Worm (Caenorhabditis elegans): Measurements from ENCODE around the gene Y94H6A.7.
A peak's percentile ranks its signal among the peaks of the same experiment; 100 is the strongest.
"Not testable (repeated sequence)": the region's sequence is repeated elsewhere in the genome, so short reads cannot be mapped to it uniquely, and the experiment has no call there.

The Y94H6A.7 gene

ce11 chrIV:2759163-2759562 lies 42.8 kb upstream of the Y94H6A.7 start, which contains the start of gene Y54G2A.38 (continued):
- TF ChIP-seq lin-40 (tag; optimal IDR thresholded peaks at IDR 0.05) (no peak), let-526 (GFP tag; IDR thresholded peaks at IDR 0.05) (no peak), egrh-3 (GFP tag; IDR thresholded peaks at IDR 0.05) (no peak), F57C9.4 (tag; optimal IDR thresholded peaks at IDR 0.05) (no peak), madf-3 (GFP tag; IDR thresholded peaks at IDR 0.05) (no peak), ztf-18 (tag; optimal IDR thresholded peaks at IDR 0.05) (no peak)

- TF ChIP-seq unc-62 (GFP tag; optimal IDR thresholded peaks at IDR 0.05) = no peak
- TF ChIP-seq tbp1 (GFP tag; optimal IDR thresholded peaks at IDR 0.05) = peak; percentile 56
- no peak for TF ChIP-seq D2030.7 (GFP tag; IDR thresholded peaks at IDR 0.05)
- TF ChIP-seq F39B2.1 (GFP tag; IDR thresholded peaks at IDR 0.05) = no peak
- no peak for TF ChIP-seq ztf-25 (GFP tag; IDR thresholded peaks at IDR 0.05)
- no peak for TF ChIP-seq snpc-3.4 (tag; optimal IDR thresholded peaks at IDR 0.05)
- no peak for TF ChIP-seq Y95B8A.8 (GFP tag; IDR thresholded peaks at IDR 0.05)
- no peak for TF ChIP-seq efl-1 (GFP tag; optimal IDR thresholded peaks at IDR 0.05)
- no peak for TF ChIP-seq C17E4.6 (GFP tag; IDR thresholded peaks at IDR 0.05)
- TF ChIP-seq nfyb-1 (GFP tag; IDR thresholded peaks at IDR 0.05) = no peak
- TF ChIP-seq mcd-1 (GFP tag; IDR thresholded peaks at IDR 0.05) = no peak
- no peak for TF ChIP-seq rpc-1 (optimal IDR thresholded peaks at IDR 0.05)
- peak; percentile 39 for TF ChIP-seq rpc-1 (tag; optimal IDR thresholded peaks at IDR 0.05)
- TF ChIP-seq snpc-1.3 (tag; optimal IDR thresholded peaks at IDR 0.05; ENCODE audit: insufficient read depth) = no peak
These were observed 41.7 kb upstream of the Y94H6A.7 start for ce11 chrIV:2758079-2758478.

DNA sequence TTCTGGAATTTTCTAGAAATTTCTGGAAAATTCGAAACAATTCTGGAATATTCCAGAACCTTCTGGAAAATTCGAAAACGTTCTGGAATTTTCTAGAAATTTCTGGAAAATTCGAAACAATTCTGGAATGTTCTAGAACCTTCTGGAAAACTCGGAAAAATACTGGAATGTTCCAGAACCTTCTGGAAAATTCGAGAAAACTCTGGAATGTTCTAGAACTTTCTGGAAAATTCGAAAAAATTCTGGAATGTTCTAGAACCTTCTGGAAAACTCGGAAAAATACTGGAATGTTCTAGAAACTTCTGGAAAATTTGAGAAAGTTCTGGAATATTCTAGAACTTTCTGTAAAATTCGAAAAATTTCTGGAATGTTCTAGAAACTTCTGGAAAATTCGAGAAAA lies 39.7 kb upstream of the Y94H6A.7 start:
- TF ChIP-seq lin-26 (GFP tag; IDR thresholded peaks at IDR 0.05) (peak; percentile 73), attf-3 (GFP tag; conservative IDR thresholded peaks at IDR 0.05) (peak; percentile 55; the same call in 1 of the 2 replicates), F33H1.4 (GFP tag; IDR thresholded peaks at IDR 0.05) (peak; percentile 30; the same call in 1 of the 2 replicates), Y79H2A.3 (GFP tag; conservative IDR thresholded peaks at IDR 0.05) (peak; percentile 94), let-526 (GFP tag; IDR thresholded peaks at IDR 0.05) (0 out of 2 replicates have a peak, but pooled peaks have one; percentile 29), Y53G8AR.9 (GFP tag; conservative IDR thresholded peaks at IDR 0.05) (peak; percentile 66; the same call in 1 of the 2 replicates), rpc-1 (optimal IDR thresholded peaks at IDR 0.05) (peak; percentile 32), Y95B8A.8 (GFP tag; IDR thresholded peaks at IDR 0.05) (peak; percentile 88), ceh-91 (GFP tag; IDR thresholded peaks at IDR 0.05) (peak; percentile 68), D2030.7 (GFP tag; IDR thresholded peaks at IDR 0.05) (peak; percentile 84), madf-8 (GFP tag; conservative IDR thresholded peaks at IDR 0.05) (peak; percentile 24; the same call in 1 of the 2 replicates), B0019.2 (GFP tag; conservative IDR thresholded peaks at IDR 0.05) (peak; percentile 74), hsf-1 (GFP tag; IDR thresholded peaks at IDR 0.05) (peak; percentile 99), Y56A3A.18 (GFP tag; IDR thresholded peaks at IDR 0.05) (peak; percentile 59; the same call in 1 of the 2 replicates), attf-6 (GFP tag; IDR thresholded peaks at IDR 0.05) (peak; percentile 84), ztf-28 (GFP tag; IDR thresholded peaks at IDR 0.05) (peak; percentile 8; the same call in 1 of the 2 replicates), Y53F4B.3 (GFP tag; IDR thresholded peaks at IDR 0.05) (peak; percentile 79; the same call in 1 of the 2 replicates), egrh-3 (GFP tag; IDR thresholded peaks at IDR 0.05) (peak; percentile 67), ceh-40 (GFP tag; IDR thresholded peaks at IDR 0.05) (peak; percentile 86), F39B2.1 (GFP tag; IDR thresholded peaks at IDR 0.05) (peak; percentile 73; the same call in 1 of the 2 replicates), dox-1 (GFP tag; IDR thresholded peaks at IDR 0.05) (peak; percentile 95), madf-6 (GFP tag; IDR thresholded peaks at IDR 0.05) (peak; percentile 66), bed-1 (GFP tag; IDR thresholded peaks at IDR 0.05) (0 out of 2 replicates have a peak, but pooled peaks have one; percentile 46), madf-3 (GFP tag; IDR thresholded peaks at IDR 0.05) (peak; percentile 73; the same call in 1 of the 2 replicates), rcor-1 (GFP tag; IDR thresholded peaks at IDR 0.05) (peak; percentile 80), pbrm-1 (GFP tag; IDR thresholded peaks at IDR 0.05) (peak; percentile 82), mcd-1 (GFP tag; IDR thresholded peaks at IDR 0.05) (peak; percentile 29; the same call in 1 of the 2 replicates), ceh-100 (GFP tag; IDR thresholded peaks at IDR 0.05) (peak; percentile 70), ekl-4 (GFP tag; IDR thresholded peaks at IDR 0.05) (peak; percentile 93), nfyb-1 (GFP tag; IDR thresholded peaks at IDR 0.05) (peak; percentile 81)
- TF ChIP-seq rpc-1 (tag; optimal IDR thresholded peaks at IDR 0.05) = not testable (repeated sequence)
